Worm (Caenorhabditis elegans) whole organism, young adult: ENCODE measurements around the gene ZK697.14.

ENCODE experiments used
- B0035.1 ChIP-seq: sonication (generic microtip); optimal IDR thresholded peaks from 2 replicates; lab custom pipeline; 2016; ENCODE audit warnings: missing genetic modification characterization, mild to moderate bottlenecking, missing compliant biosample characterization, missing genotype, missing genetic modification reagents
- F22D6.2 ChIP-seq: sonication (generic microtip); optimal IDR thresholded peaks from 2 replicates; lab custom pipeline; 2016; ENCODE audit warnings: mild to moderate bottlenecking, missing genetic modification characterization, missing compliant biosample characterization
- F52B5.7 ChIP-seq: sonication (generic microtip); optimal IDR thresholded peaks from 2 replicates; lab custom pipeline; 2016; ENCODE audit warnings: mild to moderate bottlenecking, missing genetic modification characterization, missing compliant biosample characterization
- T07F8.4 ChIP-seq: sonication (generic microtip); optimal IDR thresholded peaks from 2 replicates; lab custom pipeline; 2016; ENCODE audit warnings: mild to moderate bottlenecking, missing genetic modification characterization, moderate library complexity, missing compliant biosample characterization
- Y53G8AR.9 ChIP-seq: fragments of 200-800 bp; sonication (Bioruptor generic); conservative IDR thresholded peaks from 2 replicates; pipeline ENCODE4 v1.3.6; 2022; ENCODE audit warnings: missing genetic modification reagents, missing genetic modification characterization, missing compliant biosample characterization
- aptf-2 ChIP-seq: fragments of 200-800 bp; sonication (Bioruptor generic); conservative IDR thresholded peaks from 2 replicates; pipeline ENCODE4 v1.3.6; 2022; ENCODE audit warnings: missing genetic modification reagents, missing genetic modification characterization, missing compliant biosample characterization
- athp-1 ChIP-seq: sonication (generic microtip); optimal IDR thresholded peaks from 2 replicates; lab custom pipeline; 2017; ENCODE audit warnings: mild to moderate bottlenecking, missing genetic modification characterization, missing compliant biosample characterization
- bed-1 ChIP-seq: fragments of 200-800 bp; sonication (Bioruptor generic); IDR thresholded peaks from 2 replicates; pipeline ENCODE4 v1.3.6; 2022; ENCODE audit warnings: missing genetic modification reagents, missing genetic modification characterization, missing compliant biosample characterization
- cebp-2 ChIP-seq: fragments of 200-800 bp; sonication (Bioruptor generic); IDR thresholded peaks from 2 replicates; pipeline ENCODE4 v1.3.6; 2022; ENCODE audit warnings: missing genetic modification characterization, missing compliant biosample characterization
- ceh-100 ChIP-seq: fragments of 200-800 bp; sonication (Bioruptor generic); IDR thresholded peaks from 2 replicates; pipeline ENCODE4 v1.3.6; 2022; ENCODE audit warnings: missing genetic modification reagents, missing genetic modification characterization, missing compliant biosample characterization
- ceh-58 ChIP-seq: fragments of 200-800 bp; sonication (Bioruptor generic); IDR thresholded peaks from 2 replicates; pipeline ENCODE4 v1.3.6; 2022; ENCODE audit warnings: missing genetic modification characterization, missing compliant biosample characterization
- dpl-1 ChIP-seq: fragments of 150-350 bp; optimal IDR thresholded peaks from 2 replicates; lab custom pipeline; 2014; ENCODE audit warnings: missing biosample characterization, missing genetic modification reagents, missing genetic modification characterization
- egl-18 ChIP-seq: fragments of 200-800 bp; sonication (Bioruptor generic); IDR thresholded peaks from 2 replicates; pipeline ENCODE4 v1.3.6; 2022; ENCODE audit warnings: missing genetic modification reagents, missing genetic modification characterization, missing compliant biosample characterization
- ets-4 ChIP-seq: fragments of 200-800 bp; sonication (Bioruptor generic); optimal IDR thresholded peaks from 2 replicates; lab custom pipeline; 2018; ENCODE audit warnings: mild to moderate bottlenecking, missing genetic modification characterization, missing compliant biosample characterization
- hmg-20 ChIP-seq: fragments of 200-800 bp; sonication (Bioruptor generic); IDR thresholded peaks from 2 replicates; pipeline ENCODE4 v1.3.6; 2022; ENCODE audit warnings: missing genetic modification reagents, missing genetic modification characterization, missing compliant biosample characterization
- hsf-1 ChIP-seq: fragments of 200-800 bp; sonication (Bioruptor generic); IDR thresholded peaks from 2 replicates; pipeline ENCODE4 v1.3.6; 2022; ENCODE audit warnings: missing genetic modification reagents, missing genetic modification characterization, missing compliant biosample characterization
- lin-26 ChIP-seq: fragments of 200-800 bp; sonication (Bioruptor generic); IDR thresholded peaks from 2 replicates; pipeline ENCODE4 v1.3.6; 2022; ENCODE audit warnings: missing genetic modification reagents, missing genetic modification characterization, missing compliant biosample characterization
- lin-35 ChIP-seq, 3 experiments: fragments of 150-350 bp in 2 of 3; sonication (generic microtip) in 1 of 3; optimal IDR thresholded peaks; 2 replicates each; lab custom pipeline; 2014 to 2018; ENCODE audit warnings: missing biosample characterization in 3 of 3, missing genetic modification characterization in 3 of 3, missing genetic modification reagents in 3 of 3
- lir-1 ChIP-seq: fragments of 200-800 bp; sonication (Bioruptor generic); conservative IDR thresholded peaks from 2 replicates; pipeline ENCODE4 v1.3.6; 2022; ENCODE audit warnings: missing genetic modification reagents, missing genetic modification characterization, missing compliant biosample characterization
- madf-10 ChIP-seq: sonication (generic microtip); optimal IDR thresholded peaks from 2 replicates; lab custom pipeline; 2016; ENCODE audit warnings: mild to moderate bottlenecking, missing genetic modification characterization, missing compliant biosample characterization
- nhr-179 ChIP-seq: sonication (generic microtip); optimal IDR thresholded peaks from 2 replicates; lab custom pipeline; 2016; ENCODE audit warnings: mild to moderate bottlenecking, missing genetic modification characterization, missing compliant biosample characterization
- nhr-80 ChIP-seq: sonication (generic microtip); optimal IDR thresholded peaks from 2 replicates; lab custom pipeline; 2016; ENCODE audit warnings: missing genetic modification characterization, missing compliant biosample characterization
- rcor-1 ChIP-seq: fragments of 200-800 bp; sonication (Bioruptor generic); IDR thresholded peaks from 2 replicates; pipeline ENCODE4 v1.3.6; 2022; ENCODE audit warnings: missing genetic modification reagents, missing genetic modification characterization, missing compliant biosample characterization
- snpc-1.3 ChIP-seq: sonication (generic microtip); optimal IDR thresholded peaks from 2 replicates; lab custom pipeline; 2017; ENCODE audit warnings: missing genetic modification characterization, mild to moderate bottlenecking, missing compliant biosample characterization, antibody characterized with exemption, moderate library complexity, missing genotype, missing genetic modification reagents; ENCODE audit not compliant: insufficient read depth
- snpc-3.4 ChIP-seq: sonication (generic microtip); optimal IDR thresholded peaks from 2 replicates; lab custom pipeline; 2017; ENCODE audit warnings: missing genetic modification characterization, mild to moderate bottlenecking, missing compliant biosample characterization, antibody characterized with exemption, moderate library complexity, missing genotype, missing genetic modification reagents
- sptf-2 ChIP-seq: fragments of 200-800 bp; sonication (Bioruptor generic); optimal IDR thresholded peaks from 2 replicates; lab custom pipeline; 2018; ENCODE audit warnings: mild to moderate bottlenecking, missing genetic modification characterization, missing compliant biosample characterization
- unc-130 ChIP-seq: sonication (generic microtip); optimal IDR thresholded peaks from 2 replicates; lab custom pipeline; 2016; ENCODE audit warnings: missing genetic modification reagents, missing genetic modification characterization, missing compliant biosample characterization
- unc-62 ChIP-seq: fragments of 150-350 bp; optimal IDR thresholded peaks from 2 replicates; lab custom pipeline; 2014; ENCODE audit warnings: missing biosample characterization, missing genetic modification reagents, missing genetic modification characterization
- zim-3 ChIP-seq: sonication (generic microtip); optimal IDR thresholded peaks from 2 replicates; lab custom pipeline; 2017; ENCODE audit warnings: mild to moderate bottlenecking, missing genetic modification characterization, moderate library complexity, missing compliant biosample characterization
- ztf-26 ChIP-seq: sonication (generic microtip); optimal IDR thresholded peaks from 2 replicates; lab custom pipeline; 2017; ENCODE audit warnings: missing genetic modification characterization, missing compliant biosample characterization

Gene ZK697.14

ce11 chrV:1760682-1761081 lies 5.2 kb upstream of the ZK697.14 start, which contains the start of gene clec-205:
TSS of gene clec-205 (plus strand) at chrV:1760893.
- no peak for TF ChIP-seq unc-130
- TF ChIP-seq nhr-80 = peak; percentile 46

- TF ChIP-seq nhr-80 (peak; percentile 0), F52B5.7 (no peak)
- TF ChIP-seq, all 124 proteins: peak for 1
Measured at ce11 chrV:1756856-1757255, 1.4 kb upstream of the ZK697.14 start, which contains the start of gene clec-204. TSS of gene clec-204 (plus strand) at chrV:1757156.

ce11 chrV:1756099-1756498 lies 610 bp upstream of the ZK697.14 start:
- TF ChIP-seq cebp-2 (GFP tag; lab: Robert Waterston, UW) = no peak
- TF ChIP-seq lin-35 (GFP tag; optimal IDR thresholded peaks at IDR 0.05; lab: Kevin White, UChicago) = no peak
- TF ChIP-seq nhr-80 = peak; percentile 32

- TF ChIP-seq hmg-20 (GFP tag; lab: Robert Waterston, UW) = no peak
- TF ChIP-seq zim-3 (tag; lab: Kevin White, UChicago) = no peak
- TF ChIP-seq lir-1 (GFP tag; lab: Robert Waterston, UW) = no peak
- TF ChIP-seq Y53G8AR.9 (GFP tag; lab: Robert Waterston, UW) = no peak
- no peak for TF ChIP-seq snpc-1.3
- no peak for TF ChIP-seq ztf-26 (tag; lab: Kevin White, UChicago)
- TF ChIP-seq dpl-1 (GFP tag; lab: Kevin White, UChicago) = no peak
- no peak for TF ChIP-seq madf-10 (tag; lab: Kevin White, UChicago)
- TF ChIP-seq T07F8.4 (tag; lab: Kevin White, UChicago) = no peak
- TF ChIP-seq snpc-3.4 (tag; lab: Kevin White, UChicago) = no peak
- TF ChIP-seq bed-1 = no peak
Measured at ce11 chrV:1752496-1752895, 3.0 kb downstream of the ZK697.14 start, which contains the start of gene ZK697.1. TSS of gene ZK697.1 (plus strand) at chrV:1752796.

- TF ChIP-seq lin-26 = no peak
- TF ChIP-seq F22D6.2 (tag; lab: Kevin White, UChicago) = no peak
- TF ChIP-seq ets-4 (GFP tag; lab: Kevin White, UChicago) = no peak
- TF ChIP-seq unc-62 = no peak
- no peak for TF ChIP-seq aptf-2 (GFP tag; lab: Robert Waterston, UW)
Measured at ce11 chrV:1751449-1751848, 4.0 kb downstream of the ZK697.14 start, which contains the start of gene srh-199. TSS of gene srh-199 (minus strand) at chrV:1751549.

ce11 chrV:1749053-1749452 lies 6.4 kb downstream of the ZK697.14 start, which contains the start of gene ZK697.8:
TSS of gene ZK697.8 (minus strand) at chrV:1749153.
- TF ChIP-seq nhr-80 (no peak), T07F8.4 (tag; lab: Kevin White, UChicago) (no peak), ceh-100 (no peak), nhr-179 (tag; lab: Kevin White, UChicago) (no peak), B0035.1 (tag; lab: Kevin White, UChicago) (no peak), athp-1 (tag; lab: Kevin White, UChicago) (no peak), hsf-1 (GFP tag; lab: Robert Waterston, UW) (no peak), sptf-2 (no peak), rcor-1 (GFP tag; lab: Robert Waterston, UW) (no peak), egl-18 (GFP tag; lab: Robert Waterston, UW) (no peak), ceh-58 (no peak)
